Fruit fly (Drosophila melanogaster) whole organism, embryonic: ENCODE measurements around the gene Srg3.
A peak's percentile ranks its signal among the peaks of the same experiment; 100 is the strongest.

Experiments
- Atf-2 ChIP-seq: fragments of 200-800 bp; sonication (Bioruptor generic); optimal IDR thresholded peaks from 2 replicates; lab custom pipeline; 2016; ENCODE audit warnings: missing biosample characterization, missing genetic modification characterization
- Awh ChIP-seq: fragments of 200-800 bp; sonication (Bioruptor generic); IDR thresholded peaks from 2 replicates; pipeline ENCODE4, ENCODE4 v1.3.6; 2022; ENCODE audit warnings: missing biosample characterization, missing genetic modification characterization
- CG11398 ChIP-seq: fragments of 200-800 bp; sonication (Bioruptor generic); optimal IDR thresholded peaks from 2 replicates; lab custom pipeline; 2016; ENCODE audit warnings: missing biosample characterization, missing genetic modification characterization
- CG14441 ChIP-seq: fragments of 200-800 bp; sonication (Bioruptor generic); IDR thresholded peaks from 2 replicates; pipeline ENCODE4 v1.3.6; 2022; ENCODE audit warnings: missing biosample characterization, missing genetic modification characterization
- CG17328 ChIP-seq: fragments of 200-800 bp; sonication (Bioruptor generic); IDR thresholded peaks from 2 replicates; pipeline ENCODE4 v1.3.6; 2022; ENCODE audit warnings: missing biosample characterization, missing genetic modification characterization
- CG17385 ChIP-seq: fragments of 200-800 bp; sonication (Bioruptor generic); optimal IDR thresholded peaks from 3 replicates; lab custom pipeline; 2018; ENCODE audit warnings: missing biosample characterization, mild to moderate bottlenecking, missing genetic modification characterization
- CG17568 ChIP-seq: fragments of 200-800 bp; sonication (Bioruptor generic); optimal IDR thresholded peaks from 2 replicates; lab custom pipeline; 2018; ENCODE audit warnings: missing biosample characterization, mild to moderate bottlenecking, missing genetic modification characterization, moderate library complexity
- CG18262 ChIP-seq: fragments of 200-800 bp; optimal IDR thresholded peaks from 3 replicates; lab custom pipeline; 2019; ENCODE audit warnings: missing biosample characterization, mild to moderate bottlenecking, missing genetic modification characterization, moderate library complexity
- CG18476 ChIP-seq: fragments of 200-800 bp; sonication (Bioruptor generic); optimal IDR thresholded peaks from 2 replicates; lab custom pipeline; 2016; ENCODE audit warnings: missing biosample characterization, mild to moderate bottlenecking, missing genetic modification characterization
- CG18764 ChIP-seq: fragments of 200-800 bp; sonication (Bioruptor generic); optimal IDR thresholded peaks from 3 replicates; lab custom pipeline; 2016; ENCODE audit warnings: missing biosample characterization, missing genetic modification characterization
- CG2202 ChIP-seq: fragments of 200-800 bp; sonication (Bioruptor generic); optimal IDR thresholded peaks from 2 replicates; lab custom pipeline; 2018; ENCODE audit warnings: missing biosample characterization, mild to moderate bottlenecking, missing genetic modification characterization
- CG31365 ChIP-seq: fragments of 200-800 bp; sonication (Bioruptor generic); optimal IDR thresholded peaks from 2 replicates; lab custom pipeline; 2018; ENCODE audit warnings: missing biosample characterization, mild to moderate bottlenecking, missing genetic modification characterization
- CG34224 ChIP-seq: fragments of 200-800 bp; sonication (Bioruptor generic); IDR thresholded peaks from 3 replicates; pipeline ENCODE4 v1.3.6; 2022; ENCODE audit warnings: missing biosample characterization, missing genetic modification characterization; ENCODE audit not compliant: partially characterized antibody
- CG4617 ChIP-seq: fragments of 200-800 bp; sonication (Bioruptor generic); optimal IDR thresholded peaks from 3 replicates; lab custom pipeline; 2016; ENCODE audit warnings: missing biosample characterization, missing genetic modification characterization, borderline replicate concordance
- CG5953 ChIP-seq: fragments of 200-800 bp; sonication (Bioruptor generic); IDR thresholded peaks from 2 replicates; pipeline ENCODE4 v1.3.6; 2022; ENCODE audit warnings: missing biosample characterization, missing genetic modification characterization
- CG6254 ChIP-seq: fragments of 200-800 bp; sonication (Bioruptor generic); optimal IDR thresholded peaks from 3 replicates; lab custom pipeline; 2017; ENCODE audit warnings: mild to moderate bottlenecking, missing biosample characterization, missing genetic modification reagents, missing genetic modification characterization
- CG6272 ChIP-seq: fragments of 200-800 bp; sonication (Bioruptor generic); IDR thresholded peaks from 2 replicates; pipeline ENCODE4 v1.3.6; 2022; ENCODE audit warnings: missing biosample characterization, missing genetic modification characterization
- CG8089 ChIP-seq: fragments of 200-800 bp; sonication (Bioruptor generic); optimal IDR thresholded peaks from 3 replicates; lab custom pipeline; 2016; ENCODE audit warnings: missing biosample characterization, missing genetic modification characterization
- Drgx ChIP-seq: fragments of 200-800 bp; sonication (Bioruptor generic); IDR thresholded peaks from 2 replicates; pipeline ENCODE4 v1.3.6; 2022; ENCODE audit warnings: missing biosample characterization, missing genetic modification characterization
- H2.0 ChIP-seq: fragments of 200-800 bp; sonication (Bioruptor generic); IDR thresholded peaks from 2 replicates; pipeline ENCODE4 v1.3.6; 2022; ENCODE audit warnings: missing biosample characterization, missing genetic modification characterization
- HLH3B ChIP-seq: fragments of 200-800 bp; sonication (Bioruptor generic); IDR thresholded peaks from 2 replicates; pipeline ENCODE4 v1.3.6; 2022; ENCODE audit warnings: missing biosample characterization, missing genetic modification characterization
- Lhr ChIP-seq: fragments of 200-800 bp; sonication (Bioruptor generic); optimal IDR thresholded peaks from 3 replicates; lab custom pipeline; 2017; ENCODE audit warnings: mild to moderate bottlenecking, missing biosample characterization, missing genetic modification reagents, missing genetic modification characterization
- Med ChIP-seq: fragments of 200-800 bp; sonication (Bioruptor generic); peaks from one replicate; lab custom pipeline; 2016; ENCODE audit warnings: missing biosample characterization, missing genetic modification characterization, mild to moderate bottlenecking, inconsistent platforms, moderate library complexity
- NC2α ChIP-seq: fragments of 200-800 bp; sonication (Bioruptor generic); optimal IDR thresholded peaks from 2 replicates; lab custom pipeline; 2016; ENCODE audit warnings: missing biosample characterization, missing genetic modification characterization
- Nf-YA ChIP-seq: fragments of 200-800 bp; sonication (Bioruptor generic); IDR thresholded peaks from 2 replicates; pipeline ENCODE4 v1.3.6; 2022; ENCODE audit warnings: missing biosample characterization, missing genetic modification characterization
- Stat92E ChIP-seq, 3 experiments: fragments of >200 bp in 2 of 3; fragments of 200-800 bp in 1 of 3; sonication (Bioruptor generic) in 1 of 3; optimal IDR thresholded peaks; 2 replicates each; lab custom pipeline; 2017 to 2019; ENCODE audit warnings: missing biosample characterization in 3 of 3, missing genetic modification characterization in 3 of 3, mild to moderate bottlenecking in 1 of 3, moderate library complexity in 1 of 3
- Usf ChIP-seq: fragments of 200-800 bp; sonication (Bioruptor generic); optimal IDR thresholded peaks from 2 replicates; lab custom pipeline; 2017; ENCODE audit warnings: missing genotype, missing biosample characterization, missing genetic modification characterization
- Xrp1 ChIP-seq: fragments of 200-800 bp; sonication (Bioruptor generic); IDR thresholded peaks from 2 replicates; pipeline ENCODE4 v1.3.6; 2022; ENCODE audit warnings: missing biosample characterization, missing genetic modification characterization
- ab ChIP-seq: fragments of 200-800 bp; sonication (Bioruptor generic); optimal IDR thresholded peaks from 2 replicates; lab custom pipeline; 2016; ENCODE audit warnings: missing biosample characterization, missing genetic modification characterization
- ap ChIP-seq: fragments of 200-800 bp; sonication (Bioruptor generic); IDR thresholded peaks from 2 replicates; pipeline ENCODE4 v1.3.6; 2022; ENCODE audit warnings: missing biosample characterization, missing genetic modification characterization
- bab2 ChIP-seq: fragments of 200-800 bp; sonication (Bioruptor generic); optimal IDR thresholded peaks from 2 replicates; lab custom pipeline; 2016; ENCODE audit warnings: missing biosample characterization, missing genetic modification characterization
- cas ChIP-seq: fragments of 200-800 bp; sonication (Bioruptor generic); IDR thresholded peaks from 2 replicates; pipeline ENCODE4 v1.3.6; 2022; ENCODE audit warnings: missing biosample characterization, missing genetic modification characterization
- ci ChIP-seq: fragments of 200-800 bp; sonication (Bioruptor generic); IDR thresholded peaks from 3 replicates; pipeline ENCODE4 v1.3.6; 2022; ENCODE audit warnings: missing biosample characterization, missing genetic modification characterization
- dati ChIP-seq: fragments of 200-800 bp; sonication (Bioruptor generic); IDR thresholded peaks from 2 replicates; pipeline ENCODE4 v1.3.6; 2022; ENCODE audit warnings: missing biosample characterization, missing genetic modification characterization
- eve ChIP-seq, 2 experiments: fragments of >200 bp; optimal IDR thresholded peaks; 2 replicates each; lab custom pipeline; 2017; ENCODE audit warnings: missing biosample characterization in 2 of 2, missing genetic modification characterization in 2 of 2
- grn ChIP-seq: fragments of 200-800 bp; sonication (Bioruptor generic); optimal IDR thresholded peaks from 3 replicates; lab custom pipeline; 2017; ENCODE audit warnings: missing biosample characterization, missing genetic modification characterization
- h ChIP-seq: fragments of >200 bp; optimal IDR thresholded peaks from 2 replicates; lab custom pipeline; 2017
- hth ChIP-seq: fragments of >200 bp; optimal IDR thresholded peaks from 2 replicates; lab custom pipeline; 2017; ENCODE audit warnings: inconsistent platforms
- lmd ChIP-seq: fragments of 200-800 bp; sonication (Bioruptor generic); IDR thresholded peaks from 2 replicates; pipeline ENCODE4 v1.3.6; 2022; ENCODE audit warnings: missing biosample characterization, missing genetic modification characterization
- mirr ChIP-seq: fragments of 200-800 bp; sonication (Bioruptor generic); optimal IDR thresholded peaks from 3 replicates; lab custom pipeline; 2018; ENCODE audit warnings: missing biosample characterization, mild to moderate bottlenecking, missing genetic modification characterization
- nom ChIP-seq: fragments of 200-800 bp; sonication (Bioruptor generic); optimal IDR thresholded peaks from 2 replicates; lab custom pipeline; 2017; ENCODE audit warnings: missing biosample characterization, missing genetic modification characterization, mild to moderate bottlenecking, moderate library complexity, missing genetic modification reagents
- otp ChIP-seq: fragments of 200-800 bp; sonication (Bioruptor generic); IDR thresholded peaks from 3 replicates; pipeline ENCODE4, ENCODE4 v1.3.6; 2022; ENCODE audit warnings: missing biosample characterization, missing genetic modification characterization
- prd ChIP-seq, 3 experiments: fragments of >200 bp in 2 of 3; fragments of 200-800 bp in 1 of 3; sonication (Bioruptor generic) in 1 of 3; optimal IDR thresholded peaks in 2 of 3; IDR thresholded peaks in 1 of 3; 2 replicates in 2 of 3; 3 replicates in 1 of 3; pipeline versions ENCODE4 v1.3.6 to Lab custom; 2017 to 2022; ENCODE audit warnings: missing biosample characterization in 1 of 3, missing genetic modification characterization in 1 of 3
- sens-2 ChIP-seq: fragments of 200-800 bp; sonication (Bioruptor generic); IDR thresholded peaks from 2 replicates; pipeline ENCODE4 v1.3.6; 2022; ENCODE audit warnings: missing biosample characterization, missing genetic modification characterization
- shn ChIP-seq: fragments of 200-800 bp; sonication (Bioruptor generic); optimal IDR thresholded peaks from 3 replicates; lab custom pipeline; 2016; ENCODE audit warnings: missing biosample characterization, missing genetic modification characterization
- sim ChIP-seq: fragments of 200-800 bp; sonication (Bioruptor generic); IDR thresholded peaks from 2 replicates; pipeline ENCODE4 v1.3.6; 2022; ENCODE audit warnings: missing biosample characterization, missing genetic modification characterization
- ssp ChIP-seq: fragments of 200-800 bp; sonication (Bioruptor generic); IDR thresholded peaks from 2 replicates; pipeline ENCODE4 v1.3.6; 2022; ENCODE audit warnings: missing biosample characterization, missing genetic modification characterization
- stc ChIP-seq: fragments of 200-800 bp; sonication (Bioruptor generic); IDR thresholded peaks from 2 replicates; pipeline ENCODE4 v1.3.6; 2022; ENCODE audit warnings: missing biosample characterization, missing genetic modification characterization
- vfl ChIP-seq: fragments of 200-800 bp; sonication (Bioruptor generic); optimal IDR thresholded peaks from 2 replicates; lab custom pipeline; 2016; ENCODE audit warnings: missing biosample characterization, missing genetic modification characterization

Srg3 gene

dm6 chr3L:9419328-9419727, 23.7 kb upstream of the Srg3 start (continued):
- TF ChIP-seq CG5953 (GFP tag; lab: Robert Waterston, UW) (0 out of 2 replicates have a peak, but pooled peaks have one; percentile 50), lmd (GFP tag; lab: Robert Waterston, UW) (peak; percentile 11; the same call in 1 of the 2 replicates), prd (optimal IDR thresholded peaks at IDR 0.05; lab: Kevin White, UChicago) (no peak), prd (GFP tag; IDR thresholded peaks at IDR 0.05; lab: Robert Waterston, UW) (peak; percentile 33; the same call in 1 of the 3 replicates), CG17385 (GFP tag; lab: Kevin White, UChicago) (no peak), ci (GFP tag; lab: Robert Waterston, UW) (peak; percentile 65; the same call in 2 of the 3 replicates), HLH3B (GFP tag; lab: Robert Waterston, UW) (0 out of 2 replicates have a peak, but pooled peaks have one; percentile 6), Drgx (peak; percentile 83), ap (GFP tag; lab: Robert Waterston, UW) (0 out of 2 replicates have a peak, but pooled peaks have one; percentile 35), sens-2 (GFP tag; lab: Robert Waterston, UW) (0 out of 2 replicates have a peak, but pooled peaks have one; percentile 4), Med (GFP tag; lab: Kevin White, UChicago) (peak; percentile 47), CG17328 (GFP tag; lab: Robert Waterston, UW) (0 out of 2 replicates have a peak, but pooled peaks have one; percentile 33), Xrp1 (GFP tag; lab: Robert Waterston, UW) (peak; percentile 14; the same call in 1 of the 2 replicates), Stat92E (GFP tag; optimal IDR thresholded peaks at IDR 0.05; lab: Kevin White, UChicago) (no peak), Atf-2 (GFP tag; lab: Kevin White, UChicago) (no peak), CG14441 (GFP tag; lab: Robert Waterston, UW) (peak; percentile 40), Awh (GFP tag; lab: Robert Waterston, UW) (peak; percentile 56; the same call in 1 of the 2 replicates), CG18476 (GFP tag; lab: Kevin White, UChicago) (no peak)

DNA sequence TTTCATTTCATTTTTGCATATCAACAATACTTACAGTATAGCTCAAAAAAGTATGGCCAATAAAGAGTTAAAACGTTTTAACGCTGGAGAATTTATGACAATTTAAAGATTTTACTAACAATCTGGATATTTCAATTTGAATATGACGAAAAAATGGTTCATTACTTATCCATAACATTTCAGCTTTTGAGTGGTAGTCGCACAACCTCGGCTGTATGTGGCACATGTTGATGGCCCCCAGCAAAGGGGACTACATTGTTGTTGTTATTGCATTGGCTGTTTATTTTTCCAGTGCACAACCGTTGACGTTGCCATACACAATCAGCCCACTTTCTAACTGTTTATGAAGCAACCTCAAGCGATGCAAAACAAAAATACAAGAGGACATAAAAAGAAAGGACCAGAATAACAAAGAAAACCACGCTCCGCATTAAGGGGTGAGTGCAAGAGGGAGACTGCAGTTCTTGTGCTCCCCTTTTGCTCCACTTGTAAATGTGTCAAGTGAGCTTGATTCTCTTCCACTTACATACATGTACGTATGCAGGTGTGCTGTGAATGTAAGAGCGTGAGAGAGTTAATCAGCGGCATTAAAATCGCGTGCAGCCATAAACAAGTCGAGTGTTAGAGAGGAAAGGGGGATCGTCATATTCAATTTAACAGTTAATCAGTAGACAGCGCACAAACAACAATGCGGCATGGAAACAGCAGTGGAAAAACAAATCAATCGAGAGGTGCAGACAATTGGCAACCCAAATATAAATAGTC, 22.8 kb upstream of the Srg3 start:
- TF ChIP-seq CG8089 (no peak), bab2 (GFP tag; lab: Kevin White, UChicago) (peak; percentile 18), CG18262 (tag; lab: Kevin White, UChicago) (peak; percentile 56), nom (GFP tag; lab: Kevin White, UChicago) (peak; percentile 90), shn (GFP tag; lab: Kevin White, UChicago) (no peak), Nf-YA (GFP tag; lab: Robert Waterston, UW) (peak; percentile 43; the same call in 1 of the 2 replicates), CG31365 (tag; lab: Kevin White, UChicago) (no peak), grn (GFP tag; lab: Kevin White, UChicago) (no peak), cas (GFP tag; lab: Robert Waterston, UW) (no peak), otp (GFP tag; lab: Robert Waterston, UW) (no peak), sim (no peak), NC2α (GFP tag; lab: Kevin White, UChicago) (no peak), ssp (0 out of 2 replicates have a peak, but pooled peaks have one; percentile 16), CG6272 (GFP tag; lab: Robert Waterston, UW) (no peak), CG2202 (no peak), CG4617 (GFP tag; lab: Kevin White, UChicago) (no peak), dati (no peak), CG11398 (peak; percentile 2), H2.0 (0 out of 2 replicates have a peak, but pooled peaks have one; percentile 24), stc (GFP tag; lab: Robert Waterston, UW) (peak; percentile 54; the same call in 1 of the 2 replicates), Usf (GFP tag; lab: Kevin White, UChicago) (no peak), ab (no peak), vfl (GFP tag; lab: Kevin White, UChicago) (no peak), CG17568 (GFP tag; lab: Kevin White, UChicago) (peak; percentile 29), Lhr (GFP tag; lab: Kevin White, UChicago) (no peak), CG18764 (no peak), mirr (GFP tag; lab: Kevin White, UChicago) (no peak), CG34224 (GFP tag; lab: Robert Waterston, UW) (no peak), h (no peak), hth (lab: Kevin White, UChicago) (no peak), CG6254 (GFP tag; lab: Kevin White, UChicago) (no peak), eve (GFP tag; optimal IDR thresholded peaks at IDR 0.05; lab: Kevin White, UChicago) (peak in 1 of 2 experiments; percentile 74)
